Worm (Caenorhabditis elegans): ENCODE results near the gene D2007.1.

Gene D2007.1

DNA sequence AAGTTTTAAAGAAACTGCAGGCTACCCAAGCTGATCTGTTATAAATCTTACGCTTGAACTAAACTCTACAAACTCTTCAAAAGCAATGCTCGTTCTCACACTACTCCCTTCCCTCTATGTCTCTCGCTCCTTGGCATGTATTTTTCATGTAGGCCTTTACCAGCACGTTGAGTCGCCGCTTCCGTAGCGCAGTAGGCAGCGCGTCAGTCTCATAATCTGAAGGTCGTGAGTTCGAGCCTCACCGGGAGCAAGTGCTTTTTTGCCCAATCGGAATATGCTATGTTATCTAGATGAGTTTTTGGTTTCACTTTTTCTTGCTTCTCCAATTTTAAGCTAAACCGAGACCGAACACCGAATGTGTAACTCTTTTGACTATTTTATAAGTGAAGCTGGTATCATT, 48.8 kb upstream of the D2007.1 start (continued):
- TF ChIP-seq hlh-30 (tag; optimal IDR thresholded peaks at IDR 0.05; ENCODE audit: insufficient read depth): peak; percentile 18
- no peak for TF ChIP-seq R02D3.7 (tag; optimal IDR thresholded peaks at IDR 0.05)
- no peak for TF ChIP-seq ceh-82 (tag; optimal IDR thresholded peaks at IDR 0.05)
- no peak for TF ChIP-seq daf-8 (GFP tag; IDR thresholded peaks at IDR 0.05)
- TF ChIP-seq hmg-1.1 (GFP tag; IDR thresholded peaks at IDR 0.05): peak; percentile 78
- TF ChIP-seq nhr-41 (GFP tag; IDR thresholded peaks at IDR 0.05): no peak
- TF ChIP-seq lsy-2 (tag; optimal IDR thresholded peaks at IDR 0.05): peak in 1 of 2 experiments; percentile 56
- no peak for TF ChIP-seq mdt-29 (GFP tag; IDR thresholded peaks at IDR 0.05)
- TF ChIP-seq lin-38 (GFP tag; IDR thresholded peaks at IDR 0.05): peak; percentile 67
- TF ChIP-seq duxl-1 (tag; optimal IDR thresholded peaks at IDR 0.05; ENCODE audit: poor library complexity): no peak
- TF ChIP-seq unc-130 (GFP tag; optimal IDR thresholded peaks at IDR 0.05): peak; percentile 30
- TF ChIP-seq dmd-8 (GFP tag; IDR thresholded peaks at IDR 0.05): peak; percentile 71; the same call in 1 of the 2 replicates
- TF ChIP-seq lin-29 (GFP tag; IDR thresholded peaks at IDR 0.05): no peak
- peak; percentile 55; the same call in 1 of the 2 replicates for TF ChIP-seq ceh-20 (GFP tag; IDR thresholded peaks at IDR 0.05)
- TF ChIP-seq dve-1 (tag; optimal IDR thresholded peaks at IDR 0.05; ENCODE audit: insufficient read depth): peak; percentile 5
- TF ChIP-seq T20F7.1 (GFP tag; optimal IDR thresholded peaks at IDR 0.05): peak; percentile 23
- TF ChIP-seq nhr-25 (tag; optimal IDR thresholded peaks at IDR 0.05; ENCODE audit: borderline replicate concordance, insufficient read depth): no peak
- peak; percentile 32; the same call in 1 of the 2 replicates for TF ChIP-seq ZK337.2 (GFP tag; IDR thresholded peaks at IDR 0.05)
- TF ChIP-seq dmd-6 (GFP tag; IDR thresholded peaks at IDR 0.05): peak; percentile 22; the same call in 1 of the 2 replicates
- TF ChIP-seq lir-3 (tag; optimal IDR thresholded peaks at IDR 0.05): no peak
- TF ChIP-seq mep-1 (tag; optimal IDR thresholded peaks at IDR 0.05): peak; percentile 15
- TF ChIP-seq lim-7 (GFP tag; IDR thresholded peaks at IDR 0.05): peak; percentile 72
- TF ChIP-seq rbr-2 (tag; optimal IDR thresholded peaks at IDR 0.05): peak; percentile 41
- TF ChIP-seq arid-1 (GFP tag; conservative IDR thresholded peaks at IDR 0.05): peak; percentile 54; the same call in 1 of the 2 replicates
- peak; percentile 25; the same call in 1 of the 2 replicates for TF ChIP-seq set-16 (GFP tag; IDR thresholded peaks at IDR 0.05)
- TF ChIP-seq ctbp-1 (GFP tag; IDR thresholded peaks at IDR 0.05): peak; percentile 64
- no peak for TF ChIP-seq zip-2 (tag; optimal IDR thresholded peaks at IDR 0.05)

ce11 chrIII:8108490-8108889, 46.8 kb upstream of the D2007.1 start, which contains the start of gene C14B9.3:
C14B9.3 (plus strand) TSS chrIII:8108790.
- no peak for TF ChIP-seq aha-1 (tag)
- TF ChIP-seq nhr-41 (GFP tag; IDR thresholded peaks at IDR 0.05): no peak
- no peak for TF ChIP-seq nhr-42 (GFP tag; IDR thresholded peaks at IDR 0.05)
- no peak for TF ChIP-seq nhr-11 (tag; optimal IDR thresholded peaks at IDR 0.05)
- no peak for TF ChIP-seq tag-97 (GFP tag; IDR thresholded peaks at IDR 0.05)
- no peak for TF ChIP-seq F37D6.2 (tag; optimal IDR thresholded peaks at IDR 0.05)
- TF ChIP-seq hlh-30 (tag; optimal IDR thresholded peaks at IDR 0.05; ENCODE audit: insufficient read depth): no peak
- no peak for TF ChIP-seq jun-1 (tag; optimal IDR thresholded peaks at IDR 0.05)
- no peak for TF ChIP-seq daf-8 (GFP tag; IDR thresholded peaks at IDR 0.05)
- TF ChIP-seq nhr-10 (tag; optimal IDR thresholded peaks at IDR 0.05): no peak
- TF ChIP-seq gei-8 (GFP tag; optimal IDR thresholded peaks at IDR 0.05): no peak
- no peak for TF ChIP-seq ceh-20 (GFP tag; IDR thresholded peaks at IDR 0.05)
- no peak for TF ChIP-seq attf-4 (tag; optimal IDR thresholded peaks at IDR 0.05)
- no peak for TF ChIP-seq skn-1 (tag; optimal IDR thresholded peaks at IDR 0.05)
- no peak for TF ChIP-seq egl-43 (GFP tag; IDR thresholded peaks at IDR 0.05)
- no peak for TF ChIP-seq dmd-6 (GFP tag; IDR thresholded peaks at IDR 0.05)
- no peak for TF ChIP-seq pqm-1 (tag; optimal IDR thresholded peaks at IDR 0.05)

All from whole organism, L4 larva.